Fruit fly (Drosophila melanogaster) whole organism: ENCODE results near the gene CG10874.

ENCODE experiments used
- CG8478 ChIP-seq: fragments of >200 bp; optimal IDR thresholded peaks from 2 replicates; lab custom pipeline; 2018; ENCODE audit warnings: inconsistent platforms
- Dll ChIP-seq: fragments of >200 bp; optimal IDR thresholded peaks from 2 replicates; lab custom pipeline; 2017
- EcR ChIP-seq, 2 experiments: fragments of >200 bp; optimal IDR thresholded peaks; 2 replicates each; lab custom pipeline; 2017; ENCODE audit warnings: missing biosample characterization in 2 of 2, missing genetic modification characterization in 2 of 2, missing genetic modification reagents in 2 of 2
- pan ChIP-seq: fragments of >200 bp; optimal IDR thresholded peaks from 2 replicates; lab custom pipeline; 2017
- psq ChIP-seq: fragments of >200 bp; optimal IDR thresholded peaks from 2 replicates; lab custom pipeline; 2017
- usp ChIP-seq: fragments of >200 bp; optimal IDR thresholded peaks from 2 replicates; lab custom pipeline; 2017; ENCODE audit warnings: missing biosample characterization, missing genetic modification characterization, mixed read lengths

CG10874 gene

dm6 chr2L:2192123-2192601, at the start of gene CG10874:
Gene CG10874, minus strand, starts transcription at chr2L:2192386.
- no peak for TF ChIP-seq EcR (GFP tag; optimal IDR thresholded peaks at IDR 0.05; lab: Kevin White, UChicago)
- TF ChIP-seq usp (GFP tag; lab: Kevin White, UChicago) = no peak
- TF ChIP-seq CG8478 (lab: Kevin White, UChicago) = no peak
- TF ChIP-seq pan (lab: Kevin White, UChicago) = no peak
- TF ChIP-seq psq (lab: Kevin White, UChicago) = no peak
- TF ChIP-seq Dll = no peak

dm6 chr2L:2240493-2240892, 48.3 kb upstream of the CG10874 start, which contains the start of gene Tengl1:
Gene Tengl1, minus strand, starts transcription at chr2L:2240593.
- TF ChIP-seq pan (lab: Kevin White, UChicago) = no peak
- no peak for TF ChIP-seq EcR (GFP tag; optimal IDR thresholded peaks at IDR 0.05; lab: Kevin White, UChicago)
- TF ChIP-seq Dll = no peak
- TF ChIP-seq usp (GFP tag; lab: Kevin White, UChicago) = no peak
- no peak for TF ChIP-seq CG8478 (lab: Kevin White, UChicago)
- TF ChIP-seq psq (lab: Kevin White, UChicago) = no peak

dm6 chr2L:2239284-2239683, 47.1 kb upstream of the CG10874 start, which contains the start of gene Tengl2:
Gene Tengl2, minus strand, starts transcription at chr2L:2239384.
- no peak for TF ChIP-seq psq (lab: Kevin White, UChicago)
- TF ChIP-seq usp (GFP tag; lab: Kevin White, UChicago) = no peak
- no peak for TF ChIP-seq Dll
- no peak for TF ChIP-seq pan (lab: Kevin White, UChicago)
- TF ChIP-seq EcR (GFP tag; optimal IDR thresholded peaks at IDR 0.05; lab: Kevin White, UChicago) = no peak
- TF ChIP-seq CG8478 (lab: Kevin White, UChicago) = no peak

dm6 chr2L:2238151-2238550, 46.0 kb upstream of the CG10874 start, which contains the start of gene Tengl3:
Gene Tengl3, minus strand, starts transcription at chr2L:2238251.
- TF ChIP-seq usp (GFP tag; lab: Kevin White, UChicago) (no peak), EcR (GFP tag; optimal IDR thresholded peaks at IDR 0.05; lab: Kevin White, UChicago) (no peak), Dll (no peak), CG8478 (lab: Kevin White, UChicago) (no peak), pan (lab: Kevin White, UChicago) (no peak), psq (lab: Kevin White, UChicago) (no peak)

dm6 chr2L:2236722-2237121, 44.5 kb upstream of the CG10874 start, which contains the start of gene Sec24CD:
Gene Sec24CD, minus strand, starts transcription at chr2L:2236844.
- TF ChIP-seq usp (GFP tag; lab: Kevin White, UChicago) (no peak), psq (lab: Kevin White, UChicago) (no peak), EcR (GFP tag; optimal IDR thresholded peaks at IDR 0.05; lab: Kevin White, UChicago) (no peak), Dll (no peak), pan (lab: Kevin White, UChicago) (no peak), CG8478 (lab: Kevin White, UChicago) (no peak)

dm6 chr2L:2228179-2228849, 36.1 kb upstream of the CG10874 start:
- no peak for TF ChIP-seq CG8478 (lab: Kevin White, UChicago)
- no peak for TF ChIP-seq EcR (GFP tag; optimal IDR thresholded peaks at IDR 0.05; lab: Kevin White, UChicago)
- TF ChIP-seq Dll = no peak
- TF ChIP-seq psq (lab: Kevin White, UChicago) = no peak
- no peak for TF ChIP-seq usp (GFP tag; lab: Kevin White, UChicago)
- TF ChIP-seq pan (lab: Kevin White, UChicago) = no peak

- TF ChIP-seq pan (lab: Kevin White, UChicago) (no peak), Dll (no peak), EcR (GFP tag; optimal IDR thresholded peaks at IDR 0.05; lab: Kevin White, UChicago) (no peak), CG8478 (lab: Kevin White, UChicago) (no peak), usp (GFP tag; lab: Kevin White, UChicago) (no peak), psq (lab: Kevin White, UChicago) (no peak)
Observed at dm6 chr2L:2227316-2227715, 35.1 kb upstream of the CG10874 start.

- no peak for TF ChIP-seq EcR (GFP tag; optimal IDR thresholded peaks at IDR 0.05; lab: Kevin White, UChicago)
Observed at dm6 chr2L:2226259-2227121, 34.3 kb upstream of the CG10874 start, which contains the start of the genes CG15387 and sau. Gene CG15387, minus strand, starts transcription at chr2L:2226294. Gene sau, plus strand, starts transcription at chr2L:2226342.

- TF ChIP-seq pan (lab: Kevin White, UChicago) (no peak), psq (lab: Kevin White, UChicago) (no peak), CG8478 (lab: Kevin White, UChicago) (no peak), Dll (no peak), usp (GFP tag; lab: Kevin White, UChicago) (no peak), EcR (GFP tag; optimal IDR thresholded peaks at IDR 0.05; lab: Kevin White, UChicago) (no peak)
Observed at dm6 chr2L:2222377-2222776, 30.2 kb upstream of the CG10874 start.

dm6 chr2L:2221649-2222150, 29.5 kb upstream of the CG10874 start:
- TF ChIP-seq EcR (GFP tag; optimal IDR thresholded peaks at IDR 0.05; lab: Kevin White, UChicago) = no peak
- no peak for TF ChIP-seq psq (lab: Kevin White, UChicago)
- no peak for TF ChIP-seq CG8478 (lab: Kevin White, UChicago)
- no peak for TF ChIP-seq pan (lab: Kevin White, UChicago)
- TF ChIP-seq usp (GFP tag; lab: Kevin White, UChicago) = no peak
- TF ChIP-seq Dll = no peak
